Fruit fly (Drosophila melanogaster) whole organism, wandering third instar larva: ENCODE data around the gene CG13999.

Experiments
- Abd-B ChIP-seq: fragments of >200 bp; optimal IDR thresholded peaks from 2 replicates; lab custom pipeline; 2017; ENCODE audit warnings: missing biosample characterization, missing genetic modification characterization
- CG32264 ChIP-seq: fragments of 200-800 bp; sonication (Bioruptor generic); optimal IDR thresholded peaks from 2 replicates; lab custom pipeline; 2016; ENCODE audit warnings: missing biosample characterization, missing genetic modification characterization
- CG9705 ChIP-seq: fragments of 200-800 bp; sonication (Bioruptor generic); optimal IDR thresholded peaks from 2 replicates; lab custom pipeline; 2018; ENCODE audit warnings: missing biosample characterization, mild to moderate bottlenecking, missing genetic modification characterization
- CrebA ChIP-seq: fragments of 200-800 bp; sonication (Bioruptor generic); optimal IDR thresholded peaks from 2 replicates; lab custom pipeline; 2016; ENCODE audit warnings: missing biosample characterization, mild to moderate bottlenecking, missing genetic modification characterization, borderline replicate concordance
- Dfd ChIP-seq: fragments of >200 bp; optimal IDR thresholded peaks from 2 replicates; lab custom pipeline; 2017; ENCODE audit warnings: missing biosample characterization, missing genetic modification characterization
- Dif ChIP-seq: fragments of 200-275, 200-300 bp; sonication (Bioruptor generic); optimal IDR thresholded peaks from 2 replicates; lab custom pipeline; 2018; ENCODE audit warnings: missing biosample characterization, missing genetic modification characterization; ENCODE audit not compliant: partially characterized antibody
- GATAd ChIP-seq: sonication (Bioruptor generic); optimal IDR thresholded peaks from 2 replicates; lab custom pipeline; 2016; ENCODE audit warnings: missing biosample characterization, missing genetic modification characterization
- HLH106 ChIP-seq: fragments of 200-800 bp; optimal IDR thresholded peaks from 3 replicates; lab custom pipeline; 2019; ENCODE audit warnings: missing biosample characterization, mild to moderate bottlenecking, missing genetic modification characterization, moderate library complexity
- Hnf4 ChIP-seq: fragments of 200-800 bp; sonication (Bioruptor generic); optimal IDR thresholded peaks from 2 replicates; lab custom pipeline; 2016; ENCODE audit warnings: missing biosample characterization, mild to moderate bottlenecking, missing genetic modification characterization
- Hr78 ChIP-seq: fragments of >200 bp; optimal IDR thresholded peaks from 2 replicates; lab custom pipeline; 2017; ENCODE audit warnings: missing biosample characterization, missing genetic modification characterization
- Hr83 ChIP-seq: fragments of 200-300 bp; sonication (Bioruptor generic); optimal IDR thresholded peaks from 2 replicates; lab custom pipeline; 2016; ENCODE audit warnings: missing biosample characterization, mild to moderate bottlenecking, missing genetic modification characterization, moderate library complexity; ENCODE audit not compliant: poor library complexity, severe bottlenecking
- Jra ChIP-seq: sonication (Bioruptor generic); optimal IDR thresholded peaks from 2 replicates; lab custom pipeline; 2016; ENCODE audit warnings: missing biosample characterization, missing genetic modification characterization
- Mio ChIP-seq: sonication (Bioruptor generic); optimal IDR thresholded peaks from 2 replicates; lab custom pipeline; 2016; ENCODE audit warnings: missing biosample characterization, missing genetic modification characterization
- Myc ChIP-seq: fragments of >200 bp; optimal IDR thresholded peaks from 2 replicates; lab custom pipeline; 2017
- OdsH ChIP-seq: fragments of 200-800 bp; sonication (Bioruptor generic); optimal IDR thresholded peaks from 2 replicates; lab custom pipeline; 2016; ENCODE audit warnings: missing biosample characterization, mild to moderate bottlenecking, missing genetic modification characterization
- Rel ChIP-seq, 2 experiments: fragments of 200-800 bp; sonication (Bioruptor generic) in 1 of 2; optimal IDR thresholded peaks; 2 replicates in 1 of 2; 3 replicates in 1 of 2; lab custom pipeline; 2016 to 2019; ENCODE audit warnings: mild to moderate bottlenecking in 2 of 2, missing biosample characterization in 2 of 2, missing genetic modification characterization in 2 of 2, moderate library complexity in 1 of 2
- Sp1 ChIP-seq: fragments of 200-800 bp; sonication (Bioruptor generic); optimal IDR thresholded peaks from 3 replicates; lab custom pipeline; 2019; ENCODE audit warnings: missing biosample characterization, mild to moderate bottlenecking, missing genetic modification characterization, moderate library complexity
- Vsx2 ChIP-seq: fragments of 200-300, 225-300 bp; sonication (Bioruptor generic); optimal IDR thresholded peaks from 2 replicates; lab custom pipeline; 2018; ENCODE audit warnings: missing biosample characterization, missing genetic modification characterization; ENCODE audit not compliant: partially characterized antibody
- br ChIP-seq: fragments of 200-800 bp; sonication (Bioruptor generic); optimal IDR thresholded peaks from 2 replicates; lab custom pipeline; 2016; ENCODE audit warnings: missing biosample characterization, missing genetic modification characterization
- brk ChIP-seq: fragments of 200-800 bp; sonication (Bioruptor generic); optimal IDR thresholded peaks from 2 replicates; lab custom pipeline; 2016; ENCODE audit warnings: missing biosample characterization, mild to moderate bottlenecking, missing genetic modification characterization
- dl ChIP-seq, 2 experiments: fragments of 175-275, 200-275 bp in 1 of 2; fragments of 200-275 bp in 1 of 2; sonication (Bioruptor generic); optimal IDR thresholded peaks; lab custom pipeline; 2018; ENCODE audit warnings: mild to moderate bottlenecking in 2 of 2, missing biosample characterization in 2 of 2, missing genetic modification characterization in 2 of 2, moderate library complexity in 2 of 2; ENCODE audit not compliant: partially characterized antibody in 2 of 2, insufficient read depth in 1 of 2
- dmrt93B ChIP-seq: fragments of 200-800 bp; sonication (Bioruptor generic); optimal IDR thresholded peaks from 2 replicates; lab custom pipeline; 2018; ENCODE audit warnings: missing biosample characterization, mild to moderate bottlenecking, missing genetic modification characterization
- dsf ChIP-seq: sonication (Bioruptor generic); optimal IDR thresholded peaks from 2 replicates; lab custom pipeline; 2016; ENCODE audit warnings: missing biosample characterization, missing genetic modification characterization, borderline replicate concordance
- ey ChIP-seq: fragments of 200-800 bp; sonication (Bioruptor generic); optimal IDR thresholded peaks from 2 replicates; lab custom pipeline; 2016; ENCODE audit warnings: missing biosample characterization, missing genetic modification characterization
- foxo ChIP-seq, 2 experiments: fragments of 200-800 bp; sonication (Bioruptor generic); optimal IDR thresholded peaks; 2 replicates in 1 of 2; 3 replicates in 1 of 2; lab custom pipeline; 2016 to 2017; ENCODE audit warnings: missing biosample characterization in 2 of 2, missing genetic modification characterization in 2 of 2
- fru ChIP-seq: fragments of 200-800 bp; sonication (Bioruptor generic); optimal IDR thresholded peaks from 3 replicates; lab custom pipeline; 2016; ENCODE audit warnings: missing biosample characterization, mild to moderate bottlenecking, missing genetic modification characterization
- h ChIP-seq: fragments of 200-800 bp; sonication (Bioruptor generic); optimal IDR thresholded peaks from 3 replicates; lab custom pipeline; 2016; ENCODE audit warnings: missing biosample characterization, mild to moderate bottlenecking, missing genetic modification characterization
- jim ChIP-seq: fragments of 175-275, 200-325 bp; sonication (Bioruptor generic); optimal IDR thresholded peaks from 2 replicates; lab custom pipeline; 2016; ENCODE audit warnings: missing biosample characterization, mild to moderate bottlenecking, missing genetic modification characterization
- lola ChIP-seq: fragments of >200 bp; optimal IDR thresholded peaks from 2 replicates; lab custom pipeline; 2017; ENCODE audit warnings: missing biosample characterization, missing genetic modification characterization
- pan ChIP-seq: fragments of >200 bp; optimal IDR thresholded peaks from 2 replicates; lab custom pipeline; 2017
- psq ChIP-seq: fragments of 200-800 bp; sonication (Bioruptor generic); optimal IDR thresholded peaks from 3 replicates; lab custom pipeline; 2017; ENCODE audit warnings: missing biosample characterization, mild to moderate bottlenecking, missing genetic modification characterization, moderate library complexity
- rgr ChIP-seq: fragments of 200-800 bp; sonication (Bioruptor generic); optimal IDR thresholded peaks from 3 replicates; lab custom pipeline; 2016; ENCODE audit warnings: missing biosample characterization, mild to moderate bottlenecking, missing genetic modification characterization
- sage ChIP-seq: fragments of 200-800 bp; sonication (Bioruptor generic); optimal IDR thresholded peaks from 2 replicates; lab custom pipeline; 2016; ENCODE audit warnings: missing biosample characterization, mild to moderate bottlenecking, missing genetic modification characterization
- sv ChIP-seq: fragments of 200-800 bp; sonication (Bioruptor generic); optimal IDR thresholded peaks from 3 replicates; lab custom pipeline; 2016; ENCODE audit warnings: missing biosample characterization, missing genetic modification characterization
- tai ChIP-seq: sonication (Bioruptor generic); optimal IDR thresholded peaks from 2 replicates; lab custom pipeline; 2016; ENCODE audit warnings: missing biosample characterization, missing genetic modification characterization
- usp ChIP-seq: fragments of >200 bp; optimal IDR thresholded peaks from 2 replicates; lab custom pipeline; 2017; ENCODE audit warnings: missing biosample characterization, missing genetic modification characterization
- woc ChIP-seq: sonication (Bioruptor generic); optimal IDR thresholded peaks from 2 replicates; lab custom pipeline; 2016; ENCODE audit warnings: missing biosample characterization, mild to moderate bottlenecking, missing genetic modification characterization

CG13999 gene

DNA sequence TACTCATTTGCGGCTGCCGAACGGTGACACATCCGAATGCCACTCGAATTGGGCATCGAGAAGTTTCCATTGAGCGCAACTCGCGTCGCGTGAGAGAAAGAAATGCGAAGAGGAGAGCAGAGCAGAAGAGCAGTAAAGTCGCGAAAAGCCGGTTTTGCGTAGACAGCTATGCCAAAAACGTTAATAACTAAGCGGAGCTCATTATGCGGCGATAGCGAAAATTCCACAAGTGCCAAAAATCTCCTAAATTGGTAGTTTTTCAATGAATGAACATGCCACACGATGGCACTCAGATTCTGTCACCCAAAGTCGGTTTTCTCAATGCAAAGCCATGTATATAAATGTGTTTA, 21.4 kb upstream of the CG13999 start:
- TF ChIP-seq lola (no peak), Jra (GFP tag; lab: Kevin White, UChicago) (peak; percentile 33)

DNA sequence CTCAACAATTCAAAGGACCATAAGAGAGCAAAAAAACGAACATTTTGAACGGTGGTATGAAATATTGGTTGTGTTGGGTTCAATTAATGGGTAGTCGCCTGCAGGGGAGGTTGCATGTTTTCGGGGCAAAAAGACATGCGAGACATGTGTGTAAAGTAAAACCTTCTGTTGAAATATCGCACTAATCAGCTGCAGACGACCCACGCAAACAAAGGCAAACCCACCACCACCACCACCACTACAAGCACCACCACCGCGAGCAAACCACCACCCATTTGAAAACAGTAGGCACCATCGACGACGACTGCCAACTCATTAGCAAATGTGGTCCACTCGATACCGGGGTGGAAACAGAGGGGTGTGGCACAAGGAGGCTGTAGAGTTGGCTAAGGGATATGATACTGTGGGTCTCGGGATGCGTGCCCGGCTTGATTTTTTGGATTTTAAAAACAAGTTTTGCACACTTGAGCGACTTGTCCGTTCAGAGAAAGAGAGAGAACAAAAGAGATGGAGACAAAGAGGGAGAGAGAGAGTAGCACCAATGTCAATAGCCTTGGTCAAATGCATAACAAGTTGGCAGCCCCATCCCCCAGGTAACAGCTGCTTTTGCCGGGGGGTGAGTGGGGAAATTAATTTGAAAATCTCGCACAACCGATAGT, 20.9 kb upstream of the CG13999 start:
- TF ChIP-seq Hr83 (GFP tag; lab: Kevin White, UChicago), result no peak
- no peak for TF ChIP-seq Rel (GFP tag; optimal IDR thresholded peaks at IDR 0.05; lab: Kevin White, UChicago)
- peak; percentile 35 for TF ChIP-seq Rel (tag; optimal IDR thresholded peaks at IDR 0.05; lab: Kevin White, UChicago)
- TF ChIP-seq Dif, result peak; percentile 54
- no peak for TF ChIP-seq Hnf4 (GFP tag; lab: Kevin White, UChicago)
- TF ChIP-seq ey (GFP tag; lab: Kevin White, UChicago), result no peak
- peak; percentile 3 for TF ChIP-seq br
- no peak for TF ChIP-seq usp
- peak; percentile 27 for TF ChIP-seq CG9705 (GFP tag; lab: Kevin White, UChicago)
- TF ChIP-seq pan (lab: Kevin White, UChicago), result no peak
- TF ChIP-seq h (GFP tag; lab: Kevin White, UChicago), result peak; percentile 61
- peak; percentile 61 for TF ChIP-seq psq (GFP tag; lab: Kevin White, UChicago)
- TF ChIP-seq sage, result no peak
- peak; percentile 50 for TF ChIP-seq fru
- TF ChIP-seq brk (GFP tag; lab: Kevin White, UChicago), result no peak
- no peak for TF ChIP-seq OdsH (GFP tag; lab: Kevin White, UChicago)
- TF ChIP-seq woc, result no peak
- TF ChIP-seq Abd-B (GFP tag; lab: Kevin White, UChicago), result no peak
- peak; percentile 39 for TF ChIP-seq rgr (GFP tag; lab: Kevin White, UChicago)
- peak; percentile 17 to 27 for TF ChIP-seq dl (GFP tag; optimal IDR thresholded peaks at IDR 0.05; lab: Kevin White, UChicago; ENCODE audit: insufficient read depth in 1 of 2, partially characterized antibody in 2 of 2)
- TF ChIP-seq Vsx2 (GFP tag; lab: Kevin White, UChicago), result no peak
- no peak for TF ChIP-seq Myc (lab: Kevin White, UChicago)
- no peak for TF ChIP-seq Jra (GFP tag; lab: Kevin White, UChicago)
- no peak for TF ChIP-seq CrebA (GFP tag; lab: Kevin White, UChicago)
- TF ChIP-seq sv (GFP tag; lab: Kevin White, UChicago), result no peak
- TF ChIP-seq dmrt93B (GFP tag; lab: Kevin White, UChicago), result no peak
- TF ChIP-seq Hr78 (GFP tag; lab: Kevin White, UChicago), result no peak
- TF ChIP-seq Sp1 (GFP tag; lab: Kevin White, UChicago), result peak; percentile 60
- peak in 1 of 2 experiments; percentile 37 for TF ChIP-seq foxo (GFP tag; optimal IDR thresholded peaks at IDR 0.05; lab: Kevin White, UChicago)
- no peak for TF ChIP-seq jim (GFP tag; lab: Kevin White, UChicago)
- no peak for TF ChIP-seq dsf (GFP tag; lab: Kevin White, UChicago)
- TF ChIP-seq tai (GFP tag; lab: Kevin White, UChicago), result no peak
- TF ChIP-seq HLH106 (tag; lab: Kevin White, UChicago), result peak; percentile 36

DNA sequence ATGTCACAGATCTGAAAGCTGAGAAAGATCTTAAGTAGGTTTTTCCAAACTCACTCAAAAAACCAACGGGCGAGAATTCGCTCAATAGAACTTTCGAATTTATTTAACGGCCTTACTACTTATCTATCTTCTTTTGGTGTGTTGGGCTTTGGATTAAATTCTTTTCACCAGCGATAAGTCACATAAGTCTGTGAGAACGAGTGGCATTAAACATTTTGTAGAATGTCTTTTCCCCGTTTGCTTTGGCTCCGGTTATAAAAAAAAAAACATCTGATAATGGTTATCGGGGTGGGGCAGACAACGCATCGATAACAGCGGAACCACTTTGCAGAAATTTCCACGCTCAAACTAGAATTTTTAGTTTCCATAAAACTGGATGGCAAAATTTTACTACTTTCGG, 19.3 kb upstream of the CG13999 start:
- no peak for TF ChIP-seq Abd-B (GFP tag; lab: Kevin White, UChicago)
- peak; percentile 4 for TF ChIP-seq psq (GFP tag; lab: Kevin White, UChicago)
- TF ChIP-seq sv (GFP tag; lab: Kevin White, UChicago), result no peak

DNA sequence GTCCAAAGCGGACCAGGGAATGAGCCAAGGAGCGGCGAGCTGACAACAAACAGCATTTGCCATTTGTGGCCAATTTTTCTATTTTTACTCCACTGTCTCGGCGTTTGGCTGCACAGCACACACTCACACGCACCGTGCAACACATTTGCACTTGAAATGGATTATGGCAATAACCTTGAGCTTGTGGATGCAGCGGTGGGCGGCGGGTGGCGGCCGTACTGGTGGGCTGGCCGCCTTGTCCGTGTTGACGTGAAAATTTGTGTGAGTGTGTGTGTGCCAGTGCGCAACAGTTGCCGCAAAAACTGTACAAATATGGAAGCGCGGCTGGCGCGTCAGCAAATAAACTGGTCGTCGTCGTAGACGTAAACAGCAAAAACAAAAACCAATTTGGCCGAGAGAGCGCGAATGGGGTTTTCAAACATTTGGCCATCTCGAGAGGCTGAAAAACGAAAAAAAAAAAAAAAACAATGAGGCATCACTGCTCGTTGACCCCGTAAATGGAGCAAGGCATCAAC, 18.8 kb upstream of the CG13999 start:
- TF ChIP-seq CG9705 (GFP tag; lab: Kevin White, UChicago) (no peak), dsf (GFP tag; lab: Kevin White, UChicago) (no peak), Vsx2 (GFP tag; lab: Kevin White, UChicago) (no peak), Mio (no peak), brk (GFP tag; lab: Kevin White, UChicago) (no peak), HLH106 (tag; lab: Kevin White, UChicago) (no peak), Hnf4 (GFP tag; lab: Kevin White, UChicago) (peak; percentile 4), CrebA (GFP tag; lab: Kevin White, UChicago) (no peak), pan (lab: Kevin White, UChicago) (no peak), sage (no peak), ey (GFP tag; lab: Kevin White, UChicago) (no peak), tai (GFP tag; lab: Kevin White, UChicago) (no peak), Jra (GFP tag; lab: Kevin White, UChicago) (no peak), Hr83 (GFP tag; lab: Kevin White, UChicago) (peak; percentile 76), OdsH (GFP tag; lab: Kevin White, UChicago) (peak; percentile 54), rgr (GFP tag; lab: Kevin White, UChicago) (peak; percentile 20), fru (no peak), GATAd (GFP tag; lab: Kevin White, UChicago) (no peak), Sp1 (GFP tag; lab: Kevin White, UChicago) (no peak), foxo (GFP tag; optimal IDR thresholded peaks at IDR 0.05; lab: Kevin White, UChicago) (peak in 1 of 2 experiments; percentile 3), jim (GFP tag; lab: Kevin White, UChicago) (no peak), usp (no peak), h (GFP tag; lab: Kevin White, UChicago) (peak; percentile 52), br (peak; percentile 42), CG32264 (GFP tag; lab: Kevin White, UChicago) (no peak), Hr78 (GFP tag; lab: Kevin White, UChicago) (no peak), lola (no peak), Dfd (GFP tag; lab: Kevin White, UChicago) (no peak), Dif (no peak), dmrt93B (GFP tag; lab: Kevin White, UChicago) (no peak)
- TF ChIP-seq, all 38 proteins: peak for 7
